Fruit fly (Drosophila melanogaster): ENCODE data around the gene Jhbp15.

Gene Jhbp15

DNA sequence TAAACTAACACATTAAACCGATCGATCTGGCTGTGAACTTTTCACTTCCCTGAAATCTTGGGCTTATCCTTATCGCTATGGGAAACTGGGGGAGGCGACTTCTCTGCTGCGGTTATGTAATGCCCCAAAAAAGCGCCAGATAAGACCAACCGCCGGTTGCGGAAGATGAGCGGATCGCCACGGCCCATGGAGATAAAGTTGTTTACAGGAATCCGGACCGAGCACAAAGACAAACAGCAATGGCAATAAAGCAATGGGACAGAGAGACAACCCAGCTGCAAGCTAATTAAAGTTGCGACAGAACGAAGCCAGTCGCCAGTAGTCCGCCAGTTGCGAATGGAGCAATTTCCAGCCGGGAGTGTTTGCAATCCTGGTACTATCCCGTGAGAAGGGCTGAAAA, 35.1 kb downstream of the Jhbp15 start, which contains the start of gene CG5697 (continued):
- TF ChIP-seq CG13296 (GFP tag; optimal IDR thresholded peaks at IDR 0.05) (peak; percentile 26), CG8944 (GFP tag; optimal IDR thresholded peaks at IDR 0.05) (no peak), CG15514 (GFP tag; optimal IDR thresholded peaks at IDR 0.05) (peak; percentile 28), CG7556 (GFP tag; optimal IDR thresholded peaks at IDR 0.05) (no peak), wor (GFP tag; IDR thresholded peaks at IDR 0.05) (no peak), kah (GFP tag; optimal IDR thresholded peaks at IDR 0.05) (no peak), sob (GFP tag; IDR thresholded peaks at IDR 0.05) (peak; percentile 29; the same call in 1 of the 2 replicates), Pdp1 (GFP tag; optimal IDR thresholded peaks at IDR 0.05) (peak in 1 of 2 experiments; percentile 84), CG18599 (GFP tag; optimal IDR thresholded peaks at IDR 0.05) (peak; percentile 5), CG10267 (tag; optimal IDR thresholded peaks at IDR 0.05) (no peak), CG2678 (tag; optimal IDR thresholded peaks at IDR 0.05) (peak; percentile 24), MTF-1 (GFP tag; optimal IDR thresholded peaks at IDR 0.05; ENCODE audit: borderline replicate concordance) (peak; percentile 24), CG17186 (GFP tag; optimal IDR thresholded peaks at IDR 0.05) (no peak), wek (GFP tag; optimal IDR thresholded peaks at IDR 0.05) (no peak), Xbp1 (GFP tag; optimal IDR thresholded peaks at IDR 0.05) (no peak), Awh (GFP tag; IDR thresholded peaks at IDR 0.05) (0 out of 2 replicates have a peak, but pooled peaks have one; percentile 18), crol (GFP tag; IDR thresholded peaks at IDR 0.05) (no peak), btn (GFP tag; optimal IDR thresholded peaks at IDR 0.05) (no peak), pros (GFP tag; optimal IDR thresholded peaks at IDR 0.05) (no peak)

DNA sequence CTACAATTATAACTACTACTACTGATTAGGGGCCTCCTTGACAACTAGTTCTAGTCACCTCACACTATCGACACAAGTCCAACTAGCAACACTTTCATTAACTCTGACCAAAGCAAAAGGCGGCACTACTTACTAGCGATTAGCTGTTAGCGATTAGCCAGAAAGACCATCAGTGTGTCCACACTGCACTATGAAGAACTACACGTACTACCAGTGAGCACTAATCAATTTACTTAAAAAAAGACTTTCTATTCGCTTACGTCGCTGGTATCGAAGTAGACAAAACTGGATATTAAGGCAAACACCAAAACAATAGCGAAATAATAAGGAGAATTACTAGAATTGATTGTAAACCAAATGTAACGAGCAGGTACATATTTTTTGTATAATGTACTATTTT, 37.0 kb downstream of the Jhbp15 start:
- TF ChIP-seq CG9797 (GFP tag; optimal IDR thresholded peaks at IDR 0.05) = no peak
- TF ChIP-seq Mrtf (GFP tag; IDR thresholded peaks at IDR 0.05) = no peak
- TF ChIP-seq Drgx (GFP tag; IDR thresholded peaks at IDR 0.05) = no peak
- TF ChIP-seq chif (GFP tag; optimal IDR thresholded peaks at IDR 0.05) = no peak
- no peak for TF ChIP-seq fu2 (GFP tag; optimal IDR thresholded peaks at IDR 0.05)
- TF ChIP-seq CG8359 (GFP tag; optimal IDR thresholded peaks at IDR 0.05; ENCODE audit: borderline replicate concordance) = no peak
- TF ChIP-seq Med (GFP tag) = peak; percentile 50
- no peak for TF ChIP-seq maf-S (GFP tag; optimal IDR thresholded peaks at IDR 0.05)
- TF ChIP-seq bowl (GFP tag; IDR thresholded peaks at IDR 0.05) = no peak
- TF ChIP-seq tin (GFP tag; optimal IDR thresholded peaks at IDR 0.05) = no peak
- no peak for TF ChIP-seq nmo (GFP tag; optimal IDR thresholded peaks at IDR 0.05)
- TF ChIP-seq TFAM (GFP tag; optimal IDR thresholded peaks at IDR 0.05) = no peak
- no peak for TF ChIP-seq CG7372 (GFP tag; IDR thresholded peaks at IDR 0.05)
- peak; percentile 73 for TF ChIP-seq CG14710 (tag; optimal IDR thresholded peaks at IDR 0.05)
- TF ChIP-seq stwl (tag; optimal IDR thresholded peaks at IDR 0.05) = peak; percentile 93
- no peak for TF ChIP-seq Blimp-1 (GFP tag; optimal IDR thresholded peaks at IDR 0.05)

DNA sequence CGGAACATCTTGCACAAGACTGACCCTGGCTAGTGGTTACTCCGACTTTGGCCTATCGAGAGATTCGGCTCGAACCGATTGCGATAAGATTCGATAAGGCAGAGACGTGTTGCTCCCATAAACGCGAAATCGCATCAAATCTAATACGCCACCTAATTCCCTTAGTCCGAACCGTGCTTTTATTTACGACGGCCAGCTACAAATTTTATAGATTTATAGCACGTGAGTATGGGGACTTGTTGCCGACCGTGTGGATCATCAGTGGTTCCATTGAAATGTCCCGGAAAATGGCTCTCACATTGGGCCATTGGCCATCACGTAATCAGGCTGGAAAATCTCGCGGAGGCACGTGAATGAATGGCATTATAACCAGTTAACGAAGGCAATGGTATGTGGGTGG, 43.8 kb downstream of the Jhbp15 start, which contains the start of gene Alp5:
Alp5 (minus strand) TSS at position 24 of the 400 bp plus-strand sequence.
- TF ChIP-seq aop (GFP tag; IDR thresholded peaks at IDR 0.05) (no peak), CG6854 (GFP tag; optimal IDR thresholded peaks at IDR 0.05) (no peak), sug (tag; optimal IDR thresholded peaks at IDR 0.05) (peak; percentile 54), eyg (GFP tag; optimal IDR thresholded peaks at IDR 0.05) (no peak), crc (GFP tag; optimal IDR thresholded peaks at IDR 0.05) (no peak), Camta (GFP tag; optimal IDR thresholded peaks at IDR 0.05) (no peak), NFAT (GFP tag; IDR thresholded peaks at IDR 0.05) (no peak), CG6654 (GFP tag; optimal IDR thresholded peaks at IDR 0.05) (no peak), pzg (GFP tag; optimal IDR thresholded peaks at IDR 0.05) (no peak), ham (GFP tag; IDR thresholded peaks at IDR 0.05) (no peak), Fer3 (tag; optimal IDR thresholded peaks at IDR 0.05) (no peak), Asciz (GFP tag; optimal IDR thresholded peaks at IDR 0.05) (no peak), gsb-n (tag; optimal IDR thresholded peaks at IDR 0.05) (no peak), Xrp1 (GFP tag; IDR thresholded peaks at IDR 0.05) (no peak), Dref (GFP tag; IDR thresholded peaks at IDR 0.05) (no peak), slbo (GFP tag; IDR thresholded peaks at IDR 0.05) (no peak), sob (GFP tag; IDR thresholded peaks at IDR 0.05) (no peak)

Data from whole organism, embryonic.